Fruit fly (Drosophila melanogaster) whole organism, embryonic: Measurements from ENCODE around the gene CG6923.

ENCODE experiments used
- Ada2b ChIP-seq: fragments of 200-800 bp; sonication (Bioruptor generic); IDR thresholded peaks from 2 replicates; pipeline ENCODE4 v1.3.6; 2022; ENCODE audit warnings: missing biosample characterization, missing genetic modification characterization
- Asciz ChIP-seq: fragments of 200-800 bp; sonication (Bioruptor generic); optimal IDR thresholded peaks from 2 replicates; lab custom pipeline; 2017; ENCODE audit warnings: missing biosample characterization, mild to moderate bottlenecking, missing genetic modification characterization, missing genetic modification reagents
- BEAF-32 ChIP-seq: fragments of 200-800 bp; sonication (Bioruptor generic); optimal IDR thresholded peaks from 3 replicates; lab custom pipeline; 2017; ENCODE audit warnings: missing biosample characterization, missing genetic modification characterization, mild to moderate bottlenecking, moderate library complexity, missing genetic modification reagents
- Blimp-1 ChIP-seq: fragments of 200-800 bp; sonication (Bioruptor generic); optimal IDR thresholded peaks from 3 replicates; lab custom pipeline; 2018; ENCODE audit warnings: missing biosample characterization, missing genetic modification characterization, mild to moderate bottlenecking, moderate library complexity, missing genetic modification reagents
- BtbVII ChIP-seq: fragments of 200-800 bp; sonication (Bioruptor generic); optimal IDR thresholded peaks from 3 replicates; lab custom pipeline; 2017; ENCODE audit warnings: missing biosample characterization, mild to moderate bottlenecking, missing genetic modification characterization
- CG11560 ChIP-seq: fragments of 200-800 bp; sonication (Bioruptor generic); IDR thresholded peaks from 3 replicates; pipeline ENCODE4 v1.3.6; 2022; ENCODE audit warnings: missing biosample characterization, missing genetic modification characterization
- CG12104 ChIP-seq: fragments of 200-800 bp; sonication (Bioruptor generic); optimal IDR thresholded peaks from 3 replicates; lab custom pipeline; 2016; ENCODE audit warnings: missing biosample characterization, missing genetic modification characterization
- CG12769 ChIP-seq: fragments of 200-800 bp; sonication (Bioruptor generic); optimal IDR thresholded peaks from 2 replicates; lab custom pipeline; 2019; ENCODE audit warnings: missing biosample characterization, mild to moderate bottlenecking, missing genetic modification characterization, moderate library complexity
- CG13624 ChIP-seq: fragments of 200-800 bp; sonication (Bioruptor generic); optimal IDR thresholded peaks from 2 replicates; lab custom pipeline; 2016; ENCODE audit warnings: missing biosample characterization, missing genetic modification characterization
- CG17186 ChIP-seq: fragments of 200-800 bp; sonication (Bioruptor generic); optimal IDR thresholded peaks from 3 replicates; lab custom pipeline; 2017; ENCODE audit warnings: missing biosample characterization, missing genetic modification reagents, missing genetic modification characterization
- CG17385 ChIP-seq: fragments of 200-800 bp; sonication (Bioruptor generic); optimal IDR thresholded peaks from 3 replicates; lab custom pipeline; 2018; ENCODE audit warnings: missing biosample characterization, mild to moderate bottlenecking, missing genetic modification characterization
- CG18619 ChIP-seq: fragments of 200-800 bp; sonication (Bioruptor generic); optimal IDR thresholded peaks from 3 replicates; lab custom pipeline; 2017; ENCODE audit warnings: missing biosample characterization, mild to moderate bottlenecking, missing genetic modification characterization
- CG2199 ChIP-seq: fragments of 200-800 bp; sonication (Bioruptor generic); IDR thresholded peaks from 3 replicates; pipeline ENCODE4 v1.3.6; 2022; ENCODE audit warnings: missing biosample characterization, missing genetic modification characterization
- CG4424 ChIP-seq: fragments of 200-800 bp; sonication (Bioruptor generic); optimal IDR thresholded peaks from 3 replicates; lab custom pipeline; 2016; ENCODE audit warnings: missing biosample characterization, missing genetic modification characterization
- CG6654 ChIP-seq: fragments of 200-800 bp; sonication (Bioruptor generic); optimal IDR thresholded peaks from 2 replicates; lab custom pipeline; 2017; ENCODE audit warnings: missing biosample characterization, mild to moderate bottlenecking, missing genetic modification characterization
- CG7839 ChIP-seq: fragments of 200-800 bp; sonication (Bioruptor generic); optimal IDR thresholded peaks from 3 replicates; lab custom pipeline; 2018; ENCODE audit warnings: missing biosample characterization, mild to moderate bottlenecking, missing genetic modification characterization, moderate library complexity
- CG7987 ChIP-seq: fragments of 200-800 bp; sonication (Bioruptor generic); optimal IDR thresholded peaks from 2 replicates; lab custom pipeline; 2018; ENCODE audit warnings: missing biosample characterization, mild to moderate bottlenecking, missing genetic modification characterization, moderate library complexity
- CG8281 ChIP-seq: fragments of 200-800 bp; sonication (Bioruptor generic); optimal IDR thresholded peaks from 2 replicates; lab custom pipeline; 2018; ENCODE audit warnings: missing biosample characterization, mild to moderate bottlenecking, missing genetic modification characterization, moderate library complexity
- CG8290 ChIP-seq, 3 experiments: fragments of 200-800 bp; sonication (Bioruptor generic); optimal IDR thresholded peaks; 2 replicates each; lab custom pipeline; 2016 to 2019; ENCODE audit warnings: missing biosample characterization in 3 of 3, missing genetic modification characterization in 3 of 3, mild to moderate bottlenecking in 2 of 3, moderate library complexity in 1 of 3
- Chrac-16 ChIP-seq: fragments of 200-800 bp; sonication (Bioruptor generic); optimal IDR thresholded peaks from 3 replicates; lab custom pipeline; 2016; ENCODE audit warnings: missing biosample characterization, missing genetic modification characterization
- Ets65A ChIP-seq: fragments of 200-800 bp; sonication (Bioruptor generic); peaks from one replicate; lab custom pipeline; 2016; ENCODE audit warnings: missing biosample characterization, missing genetic modification characterization
- Fer3 ChIP-seq: fragments of 200-800 bp; sonication (Bioruptor generic); optimal IDR thresholded peaks from 2 replicates; lab custom pipeline; 2018; ENCODE audit warnings: missing biosample characterization, mild to moderate bottlenecking, missing genetic modification characterization, moderate library complexity
- Hand ChIP-seq: fragments of 200-800 bp; sonication (Bioruptor generic); optimal IDR thresholded peaks from 2 replicates; lab custom pipeline; 2017; ENCODE audit warnings: mild to moderate bottlenecking, missing biosample characterization, missing genetic modification reagents, missing genetic modification characterization
- HmgD ChIP-seq: fragments of 200-800 bp; sonication (Bioruptor generic); optimal IDR thresholded peaks from 3 replicates; lab custom pipeline; 2016; ENCODE audit warnings: missing biosample characterization, missing genetic modification characterization
- Hmr ChIP-seq: fragments of 200-800 bp; sonication (Bioruptor generic); optimal IDR thresholded peaks from 3 replicates; lab custom pipeline; 2017; ENCODE audit warnings: mild to moderate bottlenecking, missing biosample characterization, missing genetic modification reagents, missing genetic modification characterization
- Hr78 ChIP-seq, 2 experiments: fragments of 200-800 bp in 1 of 2; fragments of >200 bp in 1 of 2; sonication (Bioruptor generic) in 1 of 2; optimal IDR thresholded peaks; 2 replicates each; lab custom pipeline; 2017 to 2019; ENCODE audit warnings: missing biosample characterization in 2 of 2, missing genetic modification characterization in 2 of 2, mild to moderate bottlenecking in 1 of 2, moderate library complexity in 1 of 2
- Jarid2 ChIP-seq: fragments of 200-800 bp; sonication (Bioruptor generic); optimal IDR thresholded peaks from 3 replicates; lab custom pipeline; 2017; ENCODE audit warnings: mild to moderate bottlenecking, missing biosample characterization, missing genetic modification reagents, missing genetic modification characterization
- MESR4 ChIP-seq: fragments of 200-800 bp; sonication (Bioruptor generic); optimal IDR thresholded peaks from 2 replicates; lab custom pipeline; 2018; ENCODE audit warnings: missing biosample characterization, mild to moderate bottlenecking, missing genetic modification characterization, moderate library complexity
- Sox100B ChIP-seq: fragments of 200-800 bp; sonication (Bioruptor generic); optimal IDR thresholded peaks from 3 replicates; lab custom pipeline; 2018; ENCODE audit warnings: missing biosample characterization, mild to moderate bottlenecking, missing genetic modification characterization
- bowl ChIP-seq: fragments of 200-800 bp; sonication (Bioruptor generic); IDR thresholded peaks from 2 replicates; pipeline ENCODE4 v1.3.6; 2022; ENCODE audit warnings: missing biosample characterization, missing genetic modification characterization
- btn ChIP-seq: fragments of 200-800 bp; sonication (Bioruptor generic); optimal IDR thresholded peaks from 2 replicates; lab custom pipeline; 2016; ENCODE audit warnings: missing biosample characterization, missing genetic modification characterization
- chinmo ChIP-seq: fragments of 200-800 bp; sonication (Bioruptor generic); IDR thresholded peaks from 4 replicates; pipeline ENCODE4 v1.3.6; 2022; ENCODE audit warnings: missing biosample characterization, missing genetic modification characterization; ENCODE audit not compliant: partially characterized antibody
- eyg ChIP-seq: fragments of 200-800 bp; sonication (Bioruptor generic); optimal IDR thresholded peaks from 3 replicates; lab custom pipeline; 2016; ENCODE audit warnings: missing biosample characterization, missing genetic modification characterization
- maf-S ChIP-seq: fragments of 200-800 bp; sonication (Bioruptor generic); optimal IDR thresholded peaks from 2 replicates; lab custom pipeline; 2016; ENCODE audit warnings: missing biosample characterization, missing genetic modification characterization
- nau ChIP-seq: fragments of 200-800 bp; sonication (Bioruptor generic); optimal IDR thresholded peaks from 3 replicates; lab custom pipeline; 2017; ENCODE audit warnings: missing biosample characterization, mild to moderate bottlenecking, missing genetic modification characterization, missing genetic modification reagents
- nerfin-1 ChIP-seq: fragments of 200-800 bp; sonication (Bioruptor generic); optimal IDR thresholded peaks from 3 replicates; lab custom pipeline; 2019; ENCODE audit warnings: missing biosample characterization, mild to moderate bottlenecking, missing genetic modification characterization, moderate library complexity
- nom ChIP-seq: fragments of 200-800 bp; sonication (Bioruptor generic); optimal IDR thresholded peaks from 2 replicates; lab custom pipeline; 2017; ENCODE audit warnings: missing biosample characterization, missing genetic modification characterization, mild to moderate bottlenecking, moderate library complexity, missing genetic modification reagents
- oc ChIP-seq: fragments of 200-800 bp; sonication (Bioruptor generic); optimal IDR thresholded peaks from 2 replicates; lab custom pipeline; 2018; ENCODE audit warnings: missing biosample characterization, mild to moderate bottlenecking, missing genetic modification characterization, moderate library complexity
- odd ChIP-seq: fragments of 200-800 bp; sonication (Bioruptor generic); optimal IDR thresholded peaks from 2 replicates; lab custom pipeline; 2017; ENCODE audit warnings: missing biosample characterization, mild to moderate bottlenecking, missing genetic modification characterization
- pho ChIP-seq: fragments of 200-800 bp; sonication (Bioruptor generic); optimal IDR thresholded peaks from 2 replicates; lab custom pipeline; 2016; ENCODE audit warnings: missing biosample characterization, missing genetic modification characterization
- salm ChIP-seq: fragments of 200-800 bp; sonication (Bioruptor generic); optimal IDR thresholded peaks from 2 replicates; lab custom pipeline; 2018; ENCODE audit warnings: missing biosample characterization, mild to moderate bottlenecking, missing genetic modification characterization
- scrt ChIP-seq: fragments of 200-800 bp; sonication (Bioruptor generic); optimal IDR thresholded peaks from 2 replicates; lab custom pipeline; 2018; ENCODE audit warnings: missing biosample characterization, mild to moderate bottlenecking, missing genetic modification characterization, moderate library complexity
- sd ChIP-seq: fragments of 200-800 bp; sonication (Bioruptor generic); optimal IDR thresholded peaks from 3 replicates; lab custom pipeline; 2018; ENCODE audit warnings: missing biosample characterization, mild to moderate bottlenecking, missing genetic modification characterization, moderate library complexity
- ssp ChIP-seq: fragments of 200-800 bp; sonication (Bioruptor generic); IDR thresholded peaks from 2 replicates; pipeline ENCODE4 v1.3.6; 2022; ENCODE audit warnings: missing biosample characterization, missing genetic modification characterization
- stc ChIP-seq: fragments of 200-800 bp; sonication (Bioruptor generic); IDR thresholded peaks from 2 replicates; pipeline ENCODE4 v1.3.6; 2022; ENCODE audit warnings: missing biosample characterization, missing genetic modification characterization
- twi ChIP-seq: fragments of 200-800 bp; optimal IDR thresholded peaks from 2 replicates; lab custom pipeline; 2019; ENCODE audit warnings: missing biosample characterization, mild to moderate bottlenecking, missing genetic modification characterization, moderate library complexity
- zf30C ChIP-seq: fragments of 200-800 bp; sonication (Bioruptor generic); optimal IDR thresholded peaks from 3 replicates; lab custom pipeline; 2018; ENCODE audit warnings: missing biosample characterization, mild to moderate bottlenecking, missing genetic modification characterization
- zfh2 ChIP-seq: fragments of 200-800 bp; sonication (Bioruptor generic); optimal IDR thresholded peaks from 2 replicates; lab custom pipeline; 2016; ENCODE audit warnings: missing biosample characterization, missing genetic modification characterization

Gene CG6923

DNA sequence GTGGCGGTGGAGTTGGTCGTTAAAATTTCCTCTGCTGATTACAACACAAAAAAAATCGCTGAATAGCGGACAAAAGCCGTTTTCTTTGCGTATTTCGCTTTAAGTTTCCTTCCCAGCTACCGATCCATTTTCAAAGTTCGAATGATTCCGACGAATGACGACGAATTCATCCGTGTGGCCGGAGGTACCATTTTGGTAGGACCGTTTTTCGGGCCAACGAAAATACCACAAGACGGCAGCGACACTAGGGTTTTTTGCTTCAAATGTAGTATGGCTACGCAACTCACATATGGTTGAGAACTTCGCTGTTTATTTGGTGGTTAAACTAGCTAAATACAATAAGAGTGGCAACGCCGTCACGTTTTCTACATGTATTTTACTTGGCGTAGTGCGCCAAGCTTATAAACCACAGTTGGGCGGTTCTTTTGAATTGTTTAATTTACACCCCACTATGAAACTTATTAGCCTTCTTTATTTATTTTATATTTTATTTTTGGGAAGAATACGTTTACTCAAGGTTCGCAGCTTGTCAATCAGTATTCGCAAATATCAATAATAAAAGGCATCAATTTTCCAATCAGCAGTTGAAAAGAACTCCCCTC lies 14.6 kb upstream of the CG6923 start, which contains the start of gene Lk6 (continued):
- TF ChIP-seq CG7839 = peak; percentile 36
- no peak for TF ChIP-seq eyg (GFP tag; lab: Kevin White, UChicago)
- peak; percentile 52 for TF ChIP-seq nerfin-1 (tag; lab: Kevin White, UChicago)
- TF ChIP-seq Asciz = peak; percentile 43
- peak; percentile 72 for TF ChIP-seq odd
- peak; percentile 3 for TF ChIP-seq Fer3
- TF ChIP-seq CG17186 (GFP tag; lab: Kevin White, UChicago) = peak; percentile 80
- TF ChIP-seq CG4424 (GFP tag; lab: Kevin White, UChicago) = peak; percentile 42
- TF ChIP-seq pho (GFP tag; lab: Kevin White, UChicago) = peak; percentile 60
- TF ChIP-seq CG11560 (tag; lab: Robert Waterston, UW) = no peak
- TF ChIP-seq oc = peak; percentile 56
- peak; percentile 9 for TF ChIP-seq twi (tag; lab: Kevin White, UChicago)
- TF ChIP-seq CG13624 (GFP tag; lab: Kevin White, UChicago) = peak; percentile 60
- TF ChIP-seq BtbVII (GFP tag; lab: Kevin White, UChicago) = peak; percentile 52
- peak; percentile 91 for TF ChIP-seq Jarid2 (GFP tag; lab: Kevin White, UChicago)
- peak; percentile 20 for TF ChIP-seq HmgD (GFP tag; lab: Kevin White, UChicago)
- TF ChIP-seq stc (GFP tag; lab: Robert Waterston, UW) = no peak
- TF ChIP-seq ssp (GFP tag; lab: Robert Waterston, UW) = no peak
- peak; percentile 30 for TF ChIP-seq Blimp-1 (GFP tag; lab: Kevin White, UChicago)
- TF ChIP-seq CG12104 = no peak
- no peak for TF ChIP-seq CG2199
- TF ChIP-seq CG8290 (GFP tag; optimal IDR thresholded peaks at IDR 0.05; lab: Kevin White, UChicago) = peak; percentile 60
- TF ChIP-seq CG8290 (tag; optimal IDR thresholded peaks at IDR 0.05; lab: Kevin White, UChicago) = peak; percentile 23 to 90
- peak in 1 of 2 experiments; percentile 28 for TF ChIP-seq Hr78 (GFP tag; optimal IDR thresholded peaks at IDR 0.05; lab: Kevin White, UChicago)
- peak; percentile 80 for TF ChIP-seq CG12769 (tag; lab: Kevin White, UChicago)
- TF ChIP-seq sd (tag; lab: Kevin White, UChicago) = peak; percentile 56
- peak; percentile 96 for TF ChIP-seq Hmr (GFP tag; lab: Kevin White, UChicago)
- no peak for TF ChIP-seq Ada2b (GFP tag; lab: Robert Waterston, UW)
- TF ChIP-seq maf-S (GFP tag; lab: Kevin White, UChicago) = no peak
- peak; percentile 85 for TF ChIP-seq MESR4 (GFP tag; lab: Kevin White, UChicago)
- peak; percentile 39 for TF ChIP-seq zfh2
- no peak for TF ChIP-seq CG6654
- TF ChIP-seq salm (tag; lab: Kevin White, UChicago) = peak; percentile 45
- no peak for TF ChIP-seq bowl
- peak; percentile 7 for TF ChIP-seq zf30C (GFP tag; lab: Kevin White, UChicago)
- no peak for TF ChIP-seq chinmo (GFP tag; lab: Robert Waterston, UW)
- peak; percentile 90 for TF ChIP-seq nom (GFP tag; lab: Kevin White, UChicago)
- peak; percentile 73 for TF ChIP-seq scrt
- peak; percentile 61 for TF ChIP-seq CG17385 (GFP tag; lab: Kevin White, UChicago)
- TF ChIP-seq Chrac-16 = peak; percentile 12
- peak; percentile 63 for TF ChIP-seq nau (GFP tag; lab: Kevin White, UChicago)
- peak; percentile 81 for TF ChIP-seq CG7987 (GFP tag; lab: Kevin White, UChicago)
- peak; percentile 70 for TF ChIP-seq Hand
- peak; percentile 57 for TF ChIP-seq btn (GFP tag; lab: Kevin White, UChicago)
- TF ChIP-seq Ets65A (GFP tag; lab: Kevin White, UChicago) = peak; percentile 92
- no peak for TF ChIP-seq CG8281 (tag; lab: Kevin White, UChicago)
- peak; percentile 61 for TF ChIP-seq BEAF-32 (GFP tag; lab: Kevin White, UChicago)
- TF ChIP-seq Sox100B (GFP tag; lab: Kevin White, UChicago) = no peak
- TF ChIP-seq CG18619 = peak; percentile 65
